Worm (Caenorhabditis elegans): ENCODE measurements around the gene arrd-1.

arrd-1 gene

DNA sequence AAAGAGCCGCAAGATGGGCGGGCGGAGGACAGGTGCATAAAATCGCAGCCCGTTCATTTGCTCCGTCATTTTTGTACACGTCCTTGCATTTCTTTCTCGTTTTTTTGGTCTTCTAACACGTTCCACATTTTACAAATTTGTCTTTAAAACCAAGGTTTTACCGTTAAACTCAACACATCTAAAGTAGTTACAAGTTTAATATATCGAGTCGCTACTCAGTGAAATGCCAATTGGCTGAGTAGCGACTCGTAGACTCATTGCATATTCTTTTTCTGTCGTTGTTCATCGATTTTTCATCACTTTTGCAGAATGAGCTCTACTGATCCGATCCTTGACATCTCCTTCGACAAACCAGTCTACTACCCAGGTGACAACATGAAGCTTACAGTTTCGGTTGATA, at the start of gene arrd-1:
Gene arrd-1, plus strand, starts transcription at position 301 of the 400 bp plus-strand sequence.
- TF ChIP-seq ztf-25 (GFP tag; IDR thresholded peaks at IDR 0.05) = no peak

DNA sequence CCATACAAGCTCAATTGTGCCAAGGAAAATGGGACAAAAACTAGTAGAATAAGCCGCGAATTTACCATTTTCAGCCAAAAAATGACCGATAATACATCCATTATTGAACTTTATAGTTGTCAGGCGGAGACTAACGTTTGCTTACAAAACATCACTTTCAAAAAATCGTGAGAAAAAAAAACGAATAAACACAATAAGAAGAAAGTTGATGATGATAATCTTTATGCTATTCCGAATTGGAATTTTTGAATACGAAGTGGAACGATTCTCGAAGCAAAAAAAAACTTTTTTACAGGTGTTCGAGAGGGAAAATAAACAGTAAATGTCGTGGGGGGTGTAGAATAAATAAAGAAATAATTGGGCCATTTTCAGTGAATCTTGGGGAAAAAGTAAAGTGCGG, 49.7 kb upstream of the arrd-1 start, which contains the start of gene W08F4.7:
Gene W08F4.7, minus strand, starts transcription at position 101 of the 400 bp plus-strand sequence.
- TF ChIP-seq F39B2.1 (GFP tag; IDR thresholded peaks at IDR 0.05) (no peak), ceh-27 (GFP tag; optimal IDR thresholded peaks at IDR 0.05) (no peak), ama-1 (optimal IDR thresholded peaks at IDR 0.05) (no peak), ama-1 (GFP tag; optimal IDR thresholded peaks at IDR 0.05) (peak in 1 of 2 experiments; percentile 38), chd-7 (tag; optimal IDR thresholded peaks at IDR 0.05) (no peak), egl-44 (GFP tag; IDR thresholded peaks at IDR 0.05) (no peak), lag-1 (GFP tag; IDR thresholded peaks at IDR 0.05) (no peak), snpc-1.3 (tag; optimal IDR thresholded peaks at IDR 0.05; ENCODE audit: insufficient read depth) (peak; percentile 48), rec-8 (tag; optimal IDR thresholded peaks at IDR 0.05) (no peak), ekl-4 (GFP tag; IDR thresholded peaks at IDR 0.05) (0 out of 2 replicates have a peak, but pooled peaks have one; percentile 12), snpc-3.4 (tag; optimal IDR thresholded peaks at IDR 0.05) (peak; percentile 30), ztf-25 (GFP tag; IDR thresholded peaks at IDR 0.05) (no peak), madf-6 (GFP tag; IDR thresholded peaks at IDR 0.05) (0 out of 2 replicates have a peak, but pooled peaks have one; percentile 1), F22D6.2 (tag; optimal IDR thresholded peaks at IDR 0.05) (no peak), hrde-1 (tag; optimal IDR thresholded peaks at IDR 0.05; ENCODE audit: borderline replicate concordance) (peak; percentile 42), B0336.3 (GFP tag; IDR thresholded peaks at IDR 0.05) (peak; percentile 26; the same call in 1 of the 2 replicates), aptf-2 (GFP tag; conservative IDR thresholded peaks at IDR 0.05) (no peak), tlf-1 (GFP tag; optimal IDR thresholded peaks at IDR 0.05) (no peak), ceh-58 (GFP tag; IDR thresholded peaks at IDR 0.05) (no peak), hmg-20 (GFP tag; IDR thresholded peaks at IDR 0.05) (no peak), ZK185.1 (tag; optimal IDR thresholded peaks at IDR 0.05; ENCODE audit: poor library complexity, severe bottlenecking) (no peak), dox-1 (GFP tag; IDR thresholded peaks at IDR 0.05) (no peak), attf-6 (GFP tag; IDR thresholded peaks at IDR 0.05) (no peak), snpc-4 (GFP tag; optimal IDR thresholded peaks at IDR 0.05) (no peak), snpc-4 (tag; optimal IDR thresholded peaks at IDR 0.05) (no peak), F10E7.11 (tag; optimal IDR thresholded peaks at IDR 0.05) (no peak), let-607 (tag; optimal IDR thresholded peaks at IDR 0.05) (no peak), hlh-26 (GFP tag; conservative IDR thresholded peaks at IDR 0.05) (no peak)

DNA sequence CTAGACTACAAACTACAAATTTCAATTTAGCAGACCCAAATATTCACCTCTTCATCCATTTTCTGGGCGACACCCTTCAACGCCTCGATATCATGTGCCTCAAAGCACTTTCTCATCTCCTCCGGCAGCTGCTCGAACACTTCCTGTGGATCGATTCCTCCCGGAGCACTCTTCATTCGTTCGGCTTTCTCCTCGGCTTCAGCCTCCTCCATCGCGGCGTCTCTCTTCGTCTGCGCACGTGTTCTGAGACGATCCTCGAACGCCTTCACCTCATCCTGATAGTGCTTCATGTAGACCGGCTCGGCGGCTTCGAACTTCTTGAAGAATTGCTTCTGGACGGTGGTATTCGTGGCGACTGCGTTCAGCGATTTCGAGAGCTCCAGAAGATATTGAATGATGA, 48.5 kb upstream of the arrd-1 start:
- TF ChIP-seq zfh-2 (GFP tag; conservative IDR thresholded peaks at IDR 0.05) (peak; percentile 33; the same call in 1 of the 2 replicates), lin-26 (GFP tag; IDR thresholded peaks at IDR 0.05) (0 out of 2 replicates have a peak, but pooled peaks have one; percentile 3), mes-4 (tag; optimal IDR thresholded peaks at IDR 0.05) (no peak)

DNA sequence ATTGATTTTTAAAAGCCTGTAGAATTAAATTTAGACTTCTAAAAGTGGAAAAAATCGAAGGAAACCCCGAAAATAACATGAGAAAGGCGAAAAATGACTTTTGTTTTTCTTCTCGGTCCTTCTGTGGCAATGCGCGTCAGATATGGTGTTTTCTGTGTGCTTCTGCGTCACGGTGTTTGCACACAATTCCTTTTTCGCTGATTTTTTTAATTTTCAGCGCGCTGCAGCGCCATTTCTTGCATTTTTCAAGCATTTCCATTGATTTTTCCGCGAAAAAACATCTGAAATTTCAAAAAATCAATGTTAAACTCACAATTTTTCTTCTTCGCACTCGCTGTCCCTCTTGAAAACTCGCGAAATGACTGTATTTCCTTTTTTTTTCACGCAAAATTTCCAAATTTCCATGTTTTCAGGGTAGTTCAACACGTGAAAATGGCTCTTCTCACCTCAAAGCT, 47.1 kb upstream of the arrd-1 start, which contains the start of the genes cdc-37 and W08F4.3:
Gene cdc-37, minus strand, starts transcription at position 405 of the 455 bp plus-strand sequence.
Gene W08F4.3, plus strand, starts transcription at position 414 of the 455 bp plus-strand sequence.
- TF ChIP-seq nfya-2 (GFP tag; IDR thresholded peaks at IDR 0.05) (no peak), madf-6 (GFP tag; IDR thresholded peaks at IDR 0.05) (peak; percentile 87), snpc-4 (GFP tag; optimal IDR thresholded peaks at IDR 0.05) (no peak), snpc-4 (tag; optimal IDR thresholded peaks at IDR 0.05) (no peak), aptf-3 (GFP tag; IDR thresholded peaks at IDR 0.05) (no peak), hsf-1 (GFP tag; IDR thresholded peaks at IDR 0.05) (no peak), madf-10 (tag; optimal IDR thresholded peaks at IDR 0.05) (no peak), let-607 (tag; optimal IDR thresholded peaks at IDR 0.05) (no peak), hmg-20 (GFP tag; IDR thresholded peaks at IDR 0.05) (no peak), lin-54 (GFP tag; optimal IDR thresholded peaks at IDR 0.05) (peak; percentile 52), sdz-38 (tag; optimal IDR thresholded peaks at IDR 0.05) (no peak), ets-4 (GFP tag; optimal IDR thresholded peaks at IDR 0.05) (no peak), snpc-1.3 (tag; optimal IDR thresholded peaks at IDR 0.05; ENCODE audit: insufficient read depth) (peak; percentile 27), F52B5.7 (tag; optimal IDR thresholded peaks at IDR 0.05) (no peak), ztf-28 (GFP tag; IDR thresholded peaks at IDR 0.05) (no peak), F37B4.10 (GFP tag; IDR thresholded peaks at IDR 0.05) (no peak), mes-4 (tag; optimal IDR thresholded peaks at IDR 0.05) (no peak), dpff-1 (tag; optimal IDR thresholded peaks at IDR 0.05) (no peak), lsl-1 (GFP tag; optimal IDR thresholded peaks at IDR 0.05) (peak; percentile 37), dox-1 (GFP tag; IDR thresholded peaks at IDR 0.05) (peak; percentile 24; the same call in 1 of the 2 replicates)
